Fruit fly (Drosophila melanogaster) whole organism: ENCODE results near the gene ncm.

Source experiments
- CG8478 ChIP-seq: fragments of >200 bp; optimal IDR thresholded peaks from 2 replicates; lab custom pipeline; 2018; ENCODE audit warnings: inconsistent platforms
- EcR ChIP-seq, 2 experiments: fragments of >200 bp; optimal IDR thresholded peaks; 2 replicates each; lab custom pipeline; 2017; ENCODE audit warnings: missing biosample characterization in 2 of 2, missing genetic modification characterization in 2 of 2, missing genetic modification reagents in 2 of 2
- pan ChIP-seq: fragments of >200 bp; optimal IDR thresholded peaks from 2 replicates; lab custom pipeline; 2017

- TF ChIP-seq pan (lab: Kevin White, UChicago): no peak
- no peak for TF ChIP-seq EcR (GFP tag; optimal IDR thresholded peaks at IDR 0.05; lab: Kevin White, UChicago)
- TF ChIP-seq CG8478 (lab: Kevin White, UChicago): no peak
Observed at dm6 chr2L:18479177-18479521, 30.4 kb upstream of the ncm start.
